Worm (Caenorhabditis elegans) whole organism, midembryonic: Measurements from ENCODE around the gene scc-3.

Source experiments
- T22C8.4 ChIP-seq: fragments of 200-800 bp; sonication (Bioruptor generic); IDR thresholded peaks from 2 replicates; pipeline ENCODE4 v1.3.6; 2022; ENCODE audit warnings: missing genetic modification characterization, missing compliant biosample characterization
- cog-1 ChIP-seq: sonication (generic microtip); optimal IDR thresholded peaks from 2 replicates; lab custom pipeline; 2016; ENCODE audit warnings: missing genetic modification characterization, missing compliant biosample characterization
- flt-1 ChIP-seq: fragments of 200-800 bp; sonication (Bioruptor generic); IDR thresholded peaks from 2 replicates; pipeline ENCODE4 v1.3.6; 2022; ENCODE audit warnings: missing genetic modification characterization, missing compliant biosample characterization
- klf-2 ChIP-seq: fragments of 200-800 bp; sonication (Bioruptor generic); conservative IDR thresholded peaks from 2 replicates; pipeline ENCODE4 v1.3.6; 2022; ENCODE audit warnings: missing genetic modification reagents, missing genetic modification characterization, missing compliant biosample characterization
- med-1 ChIP-seq: sonication (generic microtip); optimal IDR thresholded peaks from 2 replicates; lab custom pipeline; 2017; ENCODE audit warnings: missing genetic modification characterization, mild to moderate bottlenecking, missing compliant biosample characterization, antibody characterized with exemption, missing genetic modification reagents; ENCODE audit not compliant: insufficient read depth
- tab-1 ChIP-seq: fragments of 200-800 bp; sonication (Bioruptor generic); IDR thresholded peaks from 2 replicates; pipeline ENCODE4 v1.3.6; 2022; ENCODE audit warnings: missing genetic modification characterization, missing compliant biosample characterization
- ztf-23 ChIP-seq: fragments of 200-800 bp; sonication (Bioruptor generic); IDR thresholded peaks from 2 replicates; pipeline ENCODE4 v1.3.6; 2022; ENCODE audit warnings: missing genetic modification reagents, missing genetic modification characterization, missing compliant biosample characterization
- ztf-29 ChIP-seq: fragments of 200-800 bp; sonication (Bioruptor generic); IDR thresholded peaks from 2 replicates; pipeline ENCODE4 v1.3.6; 2022; ENCODE audit warnings: missing genetic modification reagents, missing genetic modification characterization, missing compliant biosample characterization

DNA sequence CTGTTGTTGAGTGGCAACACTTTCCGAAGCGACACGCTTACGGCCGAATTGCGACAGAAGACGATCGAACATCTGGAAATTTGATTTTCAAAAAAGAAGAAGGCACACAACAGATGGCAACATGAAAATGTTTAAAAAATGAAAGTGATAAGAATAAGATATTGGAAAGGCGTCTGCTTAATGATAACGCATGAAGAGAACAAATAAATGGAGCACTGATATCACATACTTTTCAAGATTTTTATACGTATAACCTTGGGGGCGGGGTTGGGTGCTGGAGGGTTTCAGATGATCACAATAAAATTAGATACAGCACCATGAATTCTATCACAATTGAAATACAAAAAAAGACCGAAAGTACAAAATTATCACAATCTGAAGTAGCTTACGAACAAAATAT is 18.8 kb upstream of the scc-3 start, which contains the start of gene C15C8.7:
- TF ChIP-seq flt-1 (GFP tag; lab: Robert Waterston, UW) (no peak), ztf-23 (GFP tag; lab: Robert Waterston, UW) (no peak), med-1 (GFP tag; lab: Kevin White, UChicago) (no peak), T22C8.4 (GFP tag; lab: Robert Waterston, UW) (no peak), ztf-29 (GFP tag; lab: Robert Waterston, UW) (no peak), tab-1 (GFP tag; lab: Robert Waterston, UW) (no peak), cog-1 (tag; lab: Kevin White, UChicago) (no peak), klf-2 (GFP tag; lab: Robert Waterston, UW) (no peak)
